Worm (Caenorhabditis elegans) whole organism, midembryonic: ENCODE data around the gene sec-24.2.

ENCODE experiments used
- cog-1 ChIP-seq: sonication (generic microtip); optimal IDR thresholded peaks from 2 replicates; lab custom pipeline; 2016; ENCODE audit warnings: missing genetic modification characterization, missing compliant biosample characterization
- flt-1 ChIP-seq: fragments of 200-800 bp; sonication (Bioruptor generic); IDR thresholded peaks from 2 replicates; pipeline ENCODE4 v1.3.6; 2022; ENCODE audit warnings: missing genetic modification characterization, missing compliant biosample characterization
- med-1 ChIP-seq: sonication (generic microtip); optimal IDR thresholded peaks from 2 replicates; lab custom pipeline; 2017; ENCODE audit warnings: missing genetic modification characterization, mild to moderate bottlenecking, missing compliant biosample characterization, antibody characterized with exemption, missing genetic modification reagents; ENCODE audit not compliant: insufficient read depth
- ref-1 ChIP-seq: fragments of 200-800 bp; sonication (Bioruptor generic); conservative IDR thresholded peaks from 2 replicates; pipeline ENCODE4 v1.3.6; 2022; ENCODE audit warnings: missing genetic modification reagents, missing genetic modification characterization, missing compliant biosample characterization
- ztf-23 ChIP-seq: fragments of 200-800 bp; sonication (Bioruptor generic); IDR thresholded peaks from 2 replicates; pipeline ENCODE4 v1.3.6; 2022; ENCODE audit warnings: missing genetic modification reagents, missing genetic modification characterization, missing compliant biosample characterization

ce11 chrIV:12385061-12385460 is 24.5 kb upstream of the sec-24.2 start, which contains the start of gene F28D1.6:
- no peak for TF ChIP-seq cog-1 (tag; lab: Kevin White, UChicago)
- no peak for TF ChIP-seq flt-1 (GFP tag; lab: Robert Waterston, UW)
- no peak for TF ChIP-seq ztf-23 (GFP tag; lab: Robert Waterston, UW)
- no peak for TF ChIP-seq ref-1 (GFP tag; lab: Robert Waterston, UW)
- no peak for TF ChIP-seq med-1 (GFP tag; lab: Kevin White, UChicago)
